Fruit fly (Drosophila melanogaster): ENCODE results near the gene mri.

Gene mri

dm6 chr3L:184251-184650 is 15.7 kb upstream of the mri start, which contains the start of the genes CG34140, Mkp and Mtch (continued):
- TF ChIP-seq D19A (tag; optimal IDR thresholded peaks at IDR 0.05) = no peak
- TF ChIP-seq pb (GFP tag; optimal IDR thresholded peaks at IDR 0.05) = peak; percentile 39
- TF ChIP-seq CG4424 (GFP tag; optimal IDR thresholded peaks at IDR 0.05) = peak; percentile 87
- TF ChIP-seq CG32772 (GFP tag; IDR thresholded peaks at IDR 0.05) = peak; percentile 79
- peak; percentile 92 for TF ChIP-seq vfl (GFP tag; optimal IDR thresholded peaks at IDR 0.05)
- no peak for TF ChIP-seq Dfd (GFP tag; optimal IDR thresholded peaks at IDR 0.05)
- TF ChIP-seq ssp (GFP tag; IDR thresholded peaks at IDR 0.05) = peak; percentile 71
- TF ChIP-seq zfh2 (GFP tag; optimal IDR thresholded peaks at IDR 0.05) = peak; percentile 89
- no peak for TF ChIP-seq prd (optimal IDR thresholded peaks at IDR 0.05)
- peak; percentile 92 for TF ChIP-seq prd (GFP tag; IDR thresholded peaks at IDR 0.05)
- peak; percentile 70 for TF ChIP-seq CG14667 (GFP tag; IDR thresholded peaks at IDR 0.05)
- TF ChIP-seq CG6683 (GFP tag; optimal IDR thresholded peaks at IDR 0.05) = peak; percentile 65
- 0 out of 2 replicates have a peak, but pooled peaks have one; percentile 59 for TF ChIP-seq CG42726 (GFP tag; IDR thresholded peaks at IDR 0.05; ENCODE audit: partially characterized antibody)
- TF ChIP-seq ems (GFP tag; optimal IDR thresholded peaks at IDR 0.05) = peak; percentile 68
- peak; percentile 76 for TF ChIP-seq H2.0 (GFP tag; IDR thresholded peaks at IDR 0.05)
- TF ChIP-seq CG18262 (tag; optimal IDR thresholded peaks at IDR 0.05) = no peak
- peak; percentile 80 for TF ChIP-seq CG9215 (GFP tag; IDR thresholded peaks at IDR 0.05)
- peak; percentile 64 for TF ChIP-seq Fer2 (tag; optimal IDR thresholded peaks at IDR 0.05)
- peak; percentile 77; the same call in 2 of the 4 replicates for TF ChIP-seq chinmo (GFP tag; IDR thresholded peaks at IDR 0.05; ENCODE audit: partially characterized antibody)
- peak; percentile 36; the same call in 1 of the 2 replicates for TF ChIP-seq Drgx (GFP tag; IDR thresholded peaks at IDR 0.05)
- TF ChIP-seq CG10209 (GFP tag; optimal IDR thresholded peaks at IDR 0.05) = no peak
- TF ChIP-seq tx (GFP tag; optimal IDR thresholded peaks at IDR 0.05) = peak; percentile 83
- no peak for TF ChIP-seq crol (GFP tag; IDR thresholded peaks at IDR 0.05)
- TF ChIP-seq Stat92E (GFP tag; optimal IDR thresholded peaks at IDR 0.05) = peak in 1 of 3 experiments; percentile 76
- peak; percentile 88 for TF ChIP-seq hkb (optimal IDR thresholded peaks at IDR 0.05)
- TF ChIP-seq hkb (GFP tag; IDR thresholded peaks at IDR 0.05) = peak; percentile 85
- no peak for TF ChIP-seq bcd (GFP tag; optimal IDR thresholded peaks at IDR 0.05)
- peak; percentile 42 for TF ChIP-seq CG3163 (GFP tag; optimal IDR thresholded peaks at IDR 0.05)
- peak; percentile 14 for TF ChIP-seq btn (GFP tag; optimal IDR thresholded peaks at IDR 0.05)
- TF ChIP-seq C15 (GFP tag; IDR thresholded peaks at IDR 0.05) = peak; percentile 67; the same call in 1 of the 3 replicates
- TF ChIP-seq Hmx (GFP tag; optimal IDR thresholded peaks at IDR 0.05) = no peak
- no peak for TF ChIP-seq CG4854 (GFP tag; optimal IDR thresholded peaks at IDR 0.05)
- TF ChIP-seq E2f2 (GFP tag; IDR thresholded peaks at IDR 0.05) = peak; percentile 70
- peak; percentile 89 for TF ChIP-seq CG34422 (GFP tag; IDR thresholded peaks at IDR 0.05)
- peak; percentile 48 for TF ChIP-seq CG14965 (GFP tag; optimal IDR thresholded peaks at IDR 0.05; ENCODE audit: borderline replicate concordance)
- TF ChIP-seq CG4820 (GFP tag; optimal IDR thresholded peaks at IDR 0.05) = peak; percentile 82
- TF ChIP-seq CG13424 (tag; optimal IDR thresholded peaks at IDR 0.05) = peak; percentile 88
- TF ChIP-seq gt (GFP tag; IDR thresholded peaks at IDR 0.05) = no peak
- peak; percentile 71 for TF ChIP-seq lmd (GFP tag; IDR thresholded peaks at IDR 0.05)
- TF ChIP-seq CG6175 (GFP tag; IDR thresholded peaks at IDR 0.05) = peak; percentile 63; the same call in 1 of the 3 replicates
- TF ChIP-seq CG32532 (GFP tag; IDR thresholded peaks at IDR 0.05) = peak; percentile 91
- peak; percentile 86 for TF ChIP-seq CG17829 (tag; optimal IDR thresholded peaks at IDR 0.05)
- TF ChIP-seq so (GFP tag; IDR thresholded peaks at IDR 0.05) = peak; percentile 63; the same call in 1 of the 3 replicates
- TF ChIP-seq fd96Cb (tag; optimal IDR thresholded peaks at IDR 0.05) = peak; percentile 69
- no peak for TF ChIP-seq Hr78 (GFP tag; optimal IDR thresholded peaks at IDR 0.05)
- TF ChIP-seq CG30431 (GFP tag; optimal IDR thresholded peaks at IDR 0.05) = peak; percentile 44
- TF ChIP-seq ase (GFP tag; IDR thresholded peaks at IDR 0.05) = peak; percentile 78
- TF ChIP-seq D (optimal IDR thresholded peaks at IDR 0.05) = no peak
- peak; percentile 60 for TF ChIP-seq D (GFP tag; optimal IDR thresholded peaks at IDR 0.05)
- 0 out of 2 replicates have a peak, but pooled peaks have one; percentile 29 for TF ChIP-seq CG43689 (GFP tag; IDR thresholded peaks at IDR 0.05)
- no peak for TF ChIP-seq CG31441 (GFP tag; IDR thresholded peaks at IDR 0.05)
- TF ChIP-seq ATbp (GFP tag; optimal IDR thresholded peaks at IDR 0.05) = no peak

All from whole organism, embryonic.